Worm (Caenorhabditis elegans) whole organism, L1 larva: ENCODE measurements around the gene znf-622.

Source experiments
- F16B12.6 ChIP-seq: fragments of 150-350 bp; optimal IDR thresholded peaks from 2 replicates; lab custom pipeline; 2014; ENCODE audit warnings: missing biosample characterization, missing genetic modification characterization
- Y116A8C.19 ChIP-seq: sonication (generic microtip); optimal IDR thresholded peaks from 2 replicates; lab custom pipeline; 2016; ENCODE audit warnings: missing compliant biosample characterization, missing genetic modification characterization, borderline replicate concordance
- aha-1 ChIP-seq: fragments of 150-350 bp; optimal IDR thresholded peaks from 2 replicates; lab custom pipeline; 2014; ENCODE audit warnings: missing biosample characterization, missing genetic modification characterization
- aly-2 ChIP-seq: fragments of 150-350 bp; optimal IDR thresholded peaks from 2 replicates; lab custom pipeline; 2014; ENCODE audit warnings: missing biosample characterization, missing genetic modification characterization
- ama-1 ChIP-seq: fragments of 150-350 bp; optimal IDR thresholded peaks from 2 replicates; lab custom pipeline; 2014
- ceh-63 ChIP-seq: fragments of 200-800 bp; sonication (Bioruptor generic); optimal IDR thresholded peaks from 2 replicates; lab custom pipeline; 2018; ENCODE audit warnings: mild to moderate bottlenecking, missing genetic modification characterization, missing compliant biosample characterization
- ceh-8 ChIP-seq: fragments of 200-800 bp; sonication (Bioruptor generic); optimal IDR thresholded peaks from 2 replicates; lab custom pipeline; 2018; ENCODE audit warnings: mild to moderate bottlenecking, missing genetic modification characterization, moderate library complexity, missing compliant biosample characterization
- ceh-88 ChIP-seq: fragments of 200-800 bp; sonication (Bioruptor generic); IDR thresholded peaks from 2 replicates; pipeline ENCODE4 v1.3.6; 2022; ENCODE audit warnings: missing genetic modification characterization, missing compliant biosample characterization
- dpl-1 ChIP-seq, 3 experiments: fragments of 150-350 bp in 2 of 3; sonication (generic microtip) in 1 of 3; optimal IDR thresholded peaks; 2 replicates each; lab custom pipeline; 2014 to 2017; ENCODE audit warnings: missing biosample characterization in 3 of 3, missing genetic modification characterization in 3 of 3, missing genetic modification reagents in 3 of 3
- dsc-1 ChIP-seq: sonication (generic microtip); optimal IDR thresholded peaks from 2 replicates; lab custom pipeline; 2016; ENCODE audit warnings: mild to moderate bottlenecking, missing genetic modification characterization, missing compliant biosample characterization
- efl-1 ChIP-seq, 4 experiments: fragments of 150-350 bp; optimal IDR thresholded peaks in 3 of 4; peaks in 1 of 4; 1 replicate in 1 of 4; 2 replicates in 3 of 4; lab custom pipeline; 2014; ENCODE audit warnings: missing biosample characterization in 2 of 4, missing genetic modification characterization in 2 of 4, missing genetic modification reagents in 2 of 4
- egl-13 ChIP-seq: sonication (generic microtip); optimal IDR thresholded peaks from 2 replicates; lab custom pipeline; 2016; ENCODE audit warnings: missing genotype, missing genetic modification reagents, missing genetic modification characterization, missing compliant biosample characterization
- egl-27 ChIP-seq, 2 experiments: fragments of 150-350 bp in 1 of 2; sonication (generic microtip); optimal IDR thresholded peaks; 3 replicates each; lab custom pipeline; 2017 to 2018; ENCODE audit warnings: missing biosample characterization in 2 of 2, missing genetic modification characterization in 2 of 2, missing genetic modification reagents in 2 of 2
- ets-5 ChIP-seq: fragments of 200-800 bp; sonication (Bioruptor generic); IDR thresholded peaks from 2 replicates; pipeline ENCODE4 v1.3.6; 2022; ENCODE audit warnings: missing genetic modification characterization, missing compliant biosample characterization
- fkh-4 ChIP-seq: sonication (generic microtip); optimal IDR thresholded peaks from 2 replicates; lab custom pipeline; 2016; ENCODE audit warnings: missing compliant biosample characterization, missing genetic modification characterization, borderline replicate concordance
- fos-1 ChIP-seq: fragments of 150-350 bp; optimal IDR thresholded peaks from 2 replicates; lab custom pipeline; 2014; ENCODE audit warnings: missing biosample characterization, missing genetic modification characterization
- grh-1 ChIP-seq: fragments of 200-800 bp; sonication (Bioruptor generic); IDR thresholded peaks from 2 replicates; pipeline ENCODE4 v1.3.6; 2022; ENCODE audit warnings: missing genetic modification reagents, missing genetic modification characterization, missing compliant biosample characterization
- hlh-4 ChIP-seq: sonication (generic microtip); optimal IDR thresholded peaks from 2 replicates; lab custom pipeline; 2016; ENCODE audit warnings: mild to moderate bottlenecking, missing genetic modification characterization, missing compliant biosample characterization
- hpl-2 ChIP-seq: fragments of 150-350 bp; optimal IDR thresholded peaks from 2 replicates; lab custom pipeline; 2014; ENCODE audit warnings: missing biosample characterization, missing genetic modification reagents, missing genetic modification characterization
- irx-1 ChIP-seq: sonication (generic microtip); optimal IDR thresholded peaks from 2 replicates; lab custom pipeline; 2016; ENCODE audit warnings: missing genetic modification characterization, missing compliant biosample characterization
- isw-1 ChIP-seq: fragments of 200-800 bp; sonication (Bioruptor generic); IDR thresholded peaks from 2 replicates; pipeline ENCODE4 v1.3.6; 2022; ENCODE audit warnings: missing genetic modification characterization, missing compliant biosample characterization
- jun-1 ChIP-seq: fragments of 150-350 bp; optimal IDR thresholded peaks from 2 replicates; lab custom pipeline; 2014; ENCODE audit warnings: missing biosample characterization, missing genetic modification reagents, missing genetic modification characterization
- lin-14 ChIP-seq: fragments of 200-800 bp; sonication (Bioruptor generic); optimal IDR thresholded peaks from 2 replicates; lab custom pipeline; 2018; ENCODE audit warnings: mild to moderate bottlenecking, missing genetic modification characterization, moderate library complexity, missing compliant biosample characterization
- lin-15B ChIP-seq: fragments of 150-350 bp; sonication (generic microtip); optimal IDR thresholded peaks from 3 replicates; lab custom pipeline; 2014; ENCODE audit warnings: missing biosample characterization, missing genetic modification characterization
- lin-35 ChIP-seq, 2 experiments: fragments of 150-350 bp; optimal IDR thresholded peaks; 2 replicates each; lab custom pipeline; 2014; ENCODE audit warnings: missing biosample characterization in 2 of 2, missing genetic modification characterization in 2 of 2, missing genetic modification reagents in 2 of 2
- lir-3 ChIP-seq: sonication (generic microtip); optimal IDR thresholded peaks from 2 replicates; lab custom pipeline; 2016; ENCODE audit warnings: mild to moderate bottlenecking, missing genetic modification characterization, moderate library complexity, missing compliant biosample characterization; ENCODE audit not compliant: poor library complexity
- lsy-2 ChIP-seq, 2 experiments: fragments of 150-350 bp; optimal IDR thresholded peaks; 2 replicates each; lab custom pipeline; 2014; ENCODE audit warnings: missing biosample characterization in 2 of 2, missing genetic modification characterization in 2 of 2
- mdl-1 ChIP-seq, 2 experiments: fragments of 150-350 bp; optimal IDR thresholded peaks; 2 replicates each; lab custom pipeline; 2014 to 2017; ENCODE audit warnings: missing biosample characterization in 2 of 2, missing genetic modification characterization in 2 of 2, inconsistent platforms in 1 of 2
- mef-2 ChIP-seq: fragments of 150-350 bp; optimal IDR thresholded peaks from 2 replicates; lab custom pipeline; 2014; ENCODE audit warnings: missing biosample characterization, missing genetic modification characterization
- mep-1 ChIP-seq: fragments of 150-350 bp; optimal IDR thresholded peaks from 2 replicates; lab custom pipeline; 2014; ENCODE audit warnings: missing biosample characterization, missing genetic modification characterization
- nhr-11 ChIP-seq: fragments of 150-350 bp; optimal IDR thresholded peaks from 2 replicates; lab custom pipeline; 2014; ENCODE audit warnings: missing biosample characterization, missing genetic modification characterization
- nhr-20 ChIP-seq: sonication (generic microtip); optimal IDR thresholded peaks from 2 replicates; lab custom pipeline; 2016; ENCODE audit warnings: mild to moderate bottlenecking, missing genetic modification characterization, missing compliant biosample characterization
- nhr-28 ChIP-seq: fragments of 150-350 bp; optimal IDR thresholded peaks from 2 replicates; lab custom pipeline; 2014; ENCODE audit warnings: missing biosample characterization, missing genetic modification characterization
- nhr-47 ChIP-seq: sonication (generic microtip); optimal IDR thresholded peaks from 2 replicates; lab custom pipeline; 2016; ENCODE audit warnings: mild to moderate bottlenecking, missing genetic modification characterization, moderate library complexity, missing compliant biosample characterization
- nhr-71 ChIP-seq: sonication (generic microtip); optimal IDR thresholded peaks from 2 replicates; lab custom pipeline; 2016; ENCODE audit warnings: mild to moderate bottlenecking, missing genetic modification characterization, moderate library complexity, missing compliant biosample characterization
- nhr-84 ChIP-seq: sonication (generic microtip); optimal IDR thresholded peaks from 2 replicates; lab custom pipeline; 2017; ENCODE audit warnings: missing biosample characterization, missing genetic modification characterization
- nhr-85 ChIP-seq: sonication (generic microtip); peaks from one replicate; lab custom pipeline; 2016; ENCODE audit warnings: missing genetic modification characterization, inconsistent platforms, missing compliant biosample characterization
- pqm-1 ChIP-seq: sonication (generic microtip); optimal IDR thresholded peaks from 3 replicates; lab custom pipeline; 2017; ENCODE audit warnings: missing biosample characterization, missing genetic modification characterization
- skn-1 ChIP-seq: fragments of 150-350 bp; optimal IDR thresholded peaks from 2 replicates; lab custom pipeline; 2014; ENCODE audit warnings: missing biosample characterization, missing genetic modification characterization
- snpc-4 ChIP-seq: fragments of 150-350 bp; optimal IDR thresholded peaks from 2 replicates; lab custom pipeline; 2014; ENCODE audit warnings: missing biosample characterization, missing genetic modification characterization
- snu-23 ChIP-seq: sonication (generic microtip); optimal IDR thresholded peaks from 2 replicates; lab custom pipeline; 2016; ENCODE audit warnings: missing genetic modification characterization, missing compliant biosample characterization
- sptf-1 ChIP-seq: fragments of 150-350 bp; optimal IDR thresholded peaks from 2 replicates; lab custom pipeline; 2014; ENCODE audit warnings: missing biosample characterization, missing genetic modification characterization
- tbx-2 ChIP-seq: sonication (generic microtip); optimal IDR thresholded peaks from 2 replicates; lab custom pipeline; 2016; ENCODE audit warnings: missing genetic modification characterization, missing compliant biosample characterization
- tlp-1 ChIP-seq: fragments of 150-350 bp; optimal IDR thresholded peaks from 2 replicates; lab custom pipeline; 2014; ENCODE audit warnings: missing biosample characterization, missing genetic modification characterization
- unc-30 ChIP-seq: sonication (generic microtip); optimal IDR thresholded peaks from 2 replicates; lab custom pipeline; 2017; ENCODE audit warnings: missing biosample characterization, missing genetic modification characterization
- unc-62 ChIP-seq: fragments of 150-350 bp; optimal IDR thresholded peaks from 2 replicates; lab custom pipeline; 2014; ENCODE audit warnings: missing biosample characterization, missing genetic modification reagents, missing genetic modification characterization
- unc-86 ChIP-seq: sonication (generic microtip); optimal IDR thresholded peaks from 2 replicates; lab custom pipeline; 2016; ENCODE audit warnings: missing genetic modification characterization, missing compliant biosample characterization
- vab-15 ChIP-seq: sonication (generic microtip); optimal IDR thresholded peaks from 2 replicates; lab custom pipeline; 2017; ENCODE audit warnings: missing genotype, mild to moderate bottlenecking, missing genetic modification characterization, missing compliant biosample characterization
- ztf-11 ChIP-seq, 2 experiments: sonication (generic microtip); optimal IDR thresholded peaks; 2 replicates each; lab custom pipeline; 2016 to 2017; ENCODE audit warnings: missing genetic modification characterization in 2 of 2, missing biosample characterization in 1 of 2, missing compliant biosample characterization in 1 of 2
- ztf-4 ChIP-seq: fragments of 150-350 bp; optimal IDR thresholded peaks from 2 replicates; lab custom pipeline; 2014; ENCODE audit warnings: missing biosample characterization, missing genetic modification characterization

The znf-622 gene

ce11 chrIII:6411914-6412313 is 30.5 kb downstream of the znf-622 start, which contains the start of gene C05D11.5:
C05D11.5 (minus strand) TSS chrIII:6412014.
- TF ChIP-seq hpl-2 (no peak), ceh-88 (GFP tag; lab: Robert Waterston, UW) (no peak), ets-5 (GFP tag; lab: Robert Waterston, UW) (no peak), hlh-4 (no peak), snpc-4 (tag; lab: Kevin White, UChicago) (no peak), ceh-8 (GFP tag; lab: Kevin White, UChicago) (no peak)

- no peak for TF ChIP-seq nhr-84 (tag; lab: Kevin White, UChicago)
- TF ChIP-seq unc-30 (tag; lab: Kevin White, UChicago): no peak
- no peak for TF ChIP-seq irx-1 (tag; lab: Kevin White, UChicago)
- no peak for TF ChIP-seq Y116A8C.19 (tag; lab: Kevin White, UChicago)
- no peak for TF ChIP-seq nhr-28 (tag; lab: Kevin White, UChicago)
- TF ChIP-seq efl-1 (optimal IDR thresholded peaks at IDR 0.05; lab: Kevin White, UChicago): no peak
- TF ChIP-seq efl-1 (GFP tag; optimal IDR thresholded peaks at IDR 0.05 in 1 of 2; lab: Kevin White, UChicago): no peak
- no peak for TF ChIP-seq snpc-4 (tag; lab: Kevin White, UChicago)
- no peak for TF ChIP-seq lin-35 (GFP tag; optimal IDR thresholded peaks at IDR 0.05; lab: Kevin White, UChicago)
- TF ChIP-seq lin-14: no peak
- TF ChIP-seq unc-86 (tag; lab: Kevin White, UChicago): no peak
- TF ChIP-seq tbx-2 (tag; lab: Kevin White, UChicago): peak; percentile 27
- no peak for TF ChIP-seq tlp-1
- peak; percentile 39 for TF ChIP-seq aly-2 (tag; lab: Kevin White, UChicago)
- no peak for TF ChIP-seq ets-5 (GFP tag; lab: Robert Waterston, UW)
- TF ChIP-seq mep-1: no peak
- peak; percentile 42 for TF ChIP-seq snu-23 (GFP tag; lab: Kevin White, UChicago)
- peak; percentile 41 for TF ChIP-seq ztf-4 (tag; lab: Kevin White, UChicago)
- TF ChIP-seq dpl-1 (GFP tag; optimal IDR thresholded peaks at IDR 0.05; lab: Kevin White, UChicago): no peak
- TF ChIP-seq nhr-85: peak; percentile 70
- no peak for TF ChIP-seq fos-1 (tag; lab: Kevin White, UChicago)
- TF ChIP-seq mef-2 (tag; lab: Kevin White, UChicago): no peak
- TF ChIP-seq ceh-63 (GFP tag; lab: Kevin White, UChicago): no peak
- TF ChIP-seq pqm-1: no peak
- TF ChIP-seq nhr-11 (tag; lab: Kevin White, UChicago): no peak
- peak; percentile 38 for TF ChIP-seq ama-1 (lab: Kevin White, UChicago)
- no peak for TF ChIP-seq egl-13 (tag; lab: Kevin White, UChicago)
- no peak for TF ChIP-seq egl-27 (tag; optimal IDR thresholded peaks at IDR 0.05; lab: Kevin White, UChicago)
- no peak for TF ChIP-seq ceh-88 (GFP tag; lab: Robert Waterston, UW)
- no peak for TF ChIP-seq skn-1 (tag; lab: Kevin White, UChicago)
- no peak for TF ChIP-seq F16B12.6
- TF ChIP-seq dsc-1: peak; percentile 7
- TF ChIP-seq nhr-71 (tag; lab: Kevin White, UChicago): peak; percentile 45
- TF ChIP-seq vab-15 (tag; lab: Kevin White, UChicago): no peak
- TF ChIP-seq mdl-1 (tag; optimal IDR thresholded peaks at IDR 0.05; lab: Kevin White, UChicago): no peak
- TF ChIP-seq hpl-2: no peak
- no peak for TF ChIP-seq aha-1 (tag; lab: Kevin White, UChicago)
- TF ChIP-seq sptf-1 (tag; lab: Kevin White, UChicago): no peak
- TF ChIP-seq ceh-8 (GFP tag; lab: Kevin White, UChicago): no peak
- no peak for TF ChIP-seq fkh-4 (tag; lab: Kevin White, UChicago)
- no peak for TF ChIP-seq lsy-2 (tag; optimal IDR thresholded peaks at IDR 0.05; lab: Kevin White, UChicago)
- TF ChIP-seq jun-1 (tag; lab: Kevin White, UChicago): no peak
- peak; percentile 42 for TF ChIP-seq nhr-47 (tag; lab: Kevin White, UChicago)
- no peak for TF ChIP-seq isw-1 (GFP tag; lab: Robert Waterston, UW)
- TF ChIP-seq grh-1 (GFP tag; lab: Robert Waterston, UW): peak; percentile 32; the same call in 1 of the 2 replicates
- peak; percentile 5 for TF ChIP-seq nhr-20 (tag; lab: Kevin White, UChicago)
- no peak for TF ChIP-seq ztf-11 (tag; optimal IDR thresholded peaks at IDR 0.05; lab: Kevin White, UChicago)
- TF ChIP-seq hlh-4: no peak
- TF ChIP-seq lin-15B: no peak
- no peak for TF ChIP-seq unc-62 (GFP tag; lab: Kevin White, UChicago)
- TF ChIP-seq lir-3 (tag; lab: Kevin White, UChicago): no peak
Measured at ce11 chrIII:6415306-6415973, 34.0 kb downstream of the znf-622 start, which contains the start of gene nas-4. nas-4 (minus strand) TSS chrIII:6415656.
